Fruit fly (Drosophila melanogaster) whole organism, embryonic: ENCODE data around the gene RpS28a.

ENCODE experiments used
- Blimp-1 ChIP-seq: fragments of 200-800 bp; sonication (Bioruptor generic); optimal IDR thresholded peaks from 3 replicates; lab custom pipeline; 2018; ENCODE audit warnings: missing biosample characterization, missing genetic modification characterization, mild to moderate bottlenecking, moderate library complexity, missing genetic modification reagents
- CG10274 ChIP-seq: fragments of 200-800 bp; sonication (Bioruptor generic); optimal IDR thresholded peaks from 3 replicates; lab custom pipeline; 2017; ENCODE audit warnings: missing biosample characterization, mild to moderate bottlenecking, missing genetic modification characterization
- CG11093 ChIP-seq: fragments of 200-800 bp; sonication (Bioruptor generic); IDR thresholded peaks from 3 replicates; pipeline ENCODE4 v1.3.6; 2022; ENCODE audit warnings: missing biosample characterization, missing genetic modification characterization
- CG12299 ChIP-seq: fragments of 200-800 bp; sonication (Bioruptor generic); optimal IDR thresholded peaks from 2 replicates; lab custom pipeline; 2018; ENCODE audit warnings: missing biosample characterization, mild to moderate bottlenecking, missing genetic modification characterization
- CG14710 ChIP-seq: fragments of 200-800 bp; sonication (Bioruptor generic); optimal IDR thresholded peaks from 3 replicates; lab custom pipeline; 2019; ENCODE audit warnings: missing biosample characterization, mild to moderate bottlenecking, missing genetic modification characterization, moderate library complexity
- CG1647 ChIP-seq: fragments of 200-800 bp; sonication (Bioruptor generic); optimal IDR thresholded peaks from 3 replicates; lab custom pipeline; 2016; ENCODE audit warnings: missing biosample characterization, missing genetic modification characterization
- CG3065 ChIP-seq: fragments of 200-800 bp; sonication (Bioruptor generic); optimal IDR thresholded peaks from 2 replicates; lab custom pipeline; 2016; ENCODE audit warnings: missing biosample characterization, missing genetic modification characterization
- CG3407 ChIP-seq: fragments of 200-800 bp; sonication (Bioruptor generic); optimal IDR thresholded peaks from 2 replicates; lab custom pipeline; 2018; ENCODE audit warnings: missing biosample characterization, mild to moderate bottlenecking, missing genetic modification characterization
- CG34224 ChIP-seq: fragments of 200-800 bp; sonication (Bioruptor generic); IDR thresholded peaks from 3 replicates; pipeline ENCODE4 v1.3.6; 2022; ENCODE audit warnings: missing biosample characterization, missing genetic modification characterization; ENCODE audit not compliant: partially characterized antibody
- CG42726 ChIP-seq: fragments of 200-800 bp; sonication (Bioruptor generic); IDR thresholded peaks from 2 replicates; pipeline ENCODE4 v1.3.6; 2022; ENCODE audit warnings: missing biosample characterization, missing genetic modification characterization; ENCODE audit not compliant: partially characterized antibody
- CG4282 ChIP-seq: fragments of 200-800 bp; sonication (Bioruptor generic); optimal IDR thresholded peaks from 2 replicates; lab custom pipeline; 2016; ENCODE audit warnings: missing biosample characterization, missing genetic modification characterization
- CG43689 ChIP-seq: fragments of 200-800 bp; sonication (Bioruptor generic); IDR thresholded peaks from 2 replicates; pipeline ENCODE4 v1.3.6; 2022; ENCODE audit warnings: missing biosample characterization, missing genetic modification characterization
- CG7987 ChIP-seq: fragments of 200-800 bp; sonication (Bioruptor generic); optimal IDR thresholded peaks from 2 replicates; lab custom pipeline; 2018; ENCODE audit warnings: missing biosample characterization, mild to moderate bottlenecking, missing genetic modification characterization, moderate library complexity
- CG9727 ChIP-seq: fragments of 200-800 bp; sonication (Bioruptor generic); optimal IDR thresholded peaks from 3 replicates; lab custom pipeline; 2017; ENCODE audit warnings: missing biosample characterization, mild to moderate bottlenecking, missing genetic modification characterization
- Dfd ChIP-seq, 2 experiments: fragments of >200 bp; optimal IDR thresholded peaks; 2 replicates each; lab custom pipeline; 2017; ENCODE audit warnings: missing biosample characterization in 2 of 2, missing genetic modification characterization in 2 of 2
- Doc3 ChIP-seq: fragments of 200-800 bp; sonication (Bioruptor generic); IDR thresholded peaks from 3 replicates; pipeline ENCODE4 v1.3.6; 2022; ENCODE audit warnings: missing biosample characterization, missing genetic modification characterization; ENCODE audit not compliant: partially characterized antibody
- ERR ChIP-seq: fragments of 200-800 bp; sonication (Bioruptor generic); optimal IDR thresholded peaks from 2 replicates; lab custom pipeline; 2016; ENCODE audit warnings: missing biosample characterization, missing genetic modification characterization
- Elba2 ChIP-seq: fragments of 200-800 bp; sonication (Bioruptor generic); optimal IDR thresholded peaks from 3 replicates; lab custom pipeline; 2016; ENCODE audit warnings: missing biosample characterization, missing genetic modification characterization
- GATAe ChIP-seq: fragments of 200-800 bp; sonication (Bioruptor generic); conservative IDR thresholded peaks from 2 replicates; pipeline ENCODE4 v1.3.6; 2022; ENCODE audit warnings: missing biosample characterization, missing genetic modification characterization
- HHEX ChIP-seq: fragments of 200-800 bp; sonication (Bioruptor generic); optimal IDR thresholded peaks from 3 replicates; lab custom pipeline; 2017; ENCODE audit warnings: missing biosample characterization, mild to moderate bottlenecking, missing genetic modification characterization, missing genetic modification reagents
- HmgZ ChIP-seq: fragments of 200-800 bp; sonication (Bioruptor generic); optimal IDR thresholded peaks from 2 replicates; lab custom pipeline; 2018; ENCODE audit warnings: missing biosample characterization, mild to moderate bottlenecking, missing genetic modification characterization
- Oli ChIP-seq: fragments of 200-800 bp; sonication (Bioruptor generic); optimal IDR thresholded peaks from 2 replicates; lab custom pipeline; 2018; ENCODE audit warnings: missing biosample characterization, mild to moderate bottlenecking, missing genetic modification characterization, moderate library complexity
- Ravus ChIP-seq: fragments of 200-800 bp; sonication (Bioruptor generic); IDR thresholded peaks from 2 replicates; pipeline ENCODE4 v1.3.6; 2022; ENCODE audit warnings: missing biosample characterization, missing genetic modification characterization
- Sox100B ChIP-seq: fragments of 200-800 bp; sonication (Bioruptor generic); optimal IDR thresholded peaks from 3 replicates; lab custom pipeline; 2018; ENCODE audit warnings: missing biosample characterization, mild to moderate bottlenecking, missing genetic modification characterization
- Spps ChIP-seq: fragments of 200-800 bp; sonication (Bioruptor generic); optimal IDR thresholded peaks from 2 replicates; lab custom pipeline; 2018; ENCODE audit warnings: missing biosample characterization, mild to moderate bottlenecking, missing genetic modification characterization
- Sry-δ ChIP-seq: fragments of 200-800 bp; sonication (Bioruptor generic); optimal IDR thresholded peaks from 2 replicates; lab custom pipeline; 2016; ENCODE audit warnings: missing biosample characterization, missing genetic modification characterization
- abd-A ChIP-seq: fragments of 200-800 bp; sonication (Bioruptor generic); optimal IDR thresholded peaks from 3 replicates; lab custom pipeline; 2019; ENCODE audit warnings: missing biosample characterization, mild to moderate bottlenecking, missing genetic modification characterization, moderate library complexity
- al ChIP-seq: fragments of 200-800 bp; sonication (Bioruptor generic); IDR thresholded peaks from 2 replicates; pipeline ENCODE4 v1.3.6; 2022; ENCODE audit warnings: missing biosample characterization, missing genetic modification characterization
- ap ChIP-seq: fragments of 200-800 bp; sonication (Bioruptor generic); IDR thresholded peaks from 2 replicates; pipeline ENCODE4 v1.3.6; 2022; ENCODE audit warnings: missing biosample characterization, missing genetic modification characterization
- ase ChIP-seq: fragments of 200-800 bp; sonication (Bioruptor generic); IDR thresholded peaks from 3 replicates; pipeline ENCODE4 v1.3.6; 2022; ENCODE audit warnings: missing biosample characterization, missing genetic modification characterization
- crp ChIP-seq, 2 experiments: fragments of 200-800 bp; sonication (Bioruptor generic); optimal IDR thresholded peaks; 2 replicates in 1 of 2; 3 replicates in 1 of 2; lab custom pipeline; 2017; ENCODE audit warnings: missing biosample characterization in 2 of 2, missing genetic modification characterization in 2 of 2, mild to moderate bottlenecking in 1 of 2, moderate library complexity in 1 of 2
- gem ChIP-seq: fragments of 200-800 bp; sonication (Bioruptor generic); optimal IDR thresholded peaks from 2 replicates; lab custom pipeline; 2019; ENCODE audit warnings: missing biosample characterization, mild to moderate bottlenecking, missing genetic modification characterization, moderate library complexity
- gsb-n ChIP-seq: fragments of 200-800 bp; sonication (Bioruptor generic); optimal IDR thresholded peaks from 3 replicates; lab custom pipeline; 2018; ENCODE audit warnings: missing biosample characterization, mild to moderate bottlenecking, missing genetic modification characterization
- jing ChIP-seq: fragments of 200-800 bp; sonication (Bioruptor generic); optimal IDR thresholded peaks from 2 replicates; lab custom pipeline; 2018; ENCODE audit warnings: missing biosample characterization, mild to moderate bottlenecking, missing genetic modification characterization
- kni ChIP-seq: fragments of 200-800 bp; sonication (Bioruptor generic); optimal IDR thresholded peaks from 3 replicates; lab custom pipeline; 2017; ENCODE audit warnings: mild to moderate bottlenecking, missing biosample characterization, missing genetic modification reagents, missing genetic modification characterization
- lab ChIP-seq: fragments of 200-800 bp; sonication (Bioruptor generic); optimal IDR thresholded peaks from 3 replicates; lab custom pipeline; 2017; ENCODE audit warnings: missing biosample characterization, missing genetic modification characterization, mild to moderate bottlenecking, moderate library complexity, missing genetic modification reagents
- lola ChIP-seq, 3 experiments: fragments of >200 bp in 2 of 3; fragments of 200-800 bp in 1 of 3; sonication (Bioruptor generic) in 1 of 3; optimal IDR thresholded peaks; 2 replicates each; lab custom pipeline; 2017 to 2019; ENCODE audit warnings: missing biosample characterization in 3 of 3, missing genetic modification characterization in 3 of 3, mild to moderate bottlenecking in 1 of 3, moderate library complexity in 1 of 3
- mirr ChIP-seq: fragments of 200-800 bp; sonication (Bioruptor generic); optimal IDR thresholded peaks from 3 replicates; lab custom pipeline; 2018; ENCODE audit warnings: missing biosample characterization, mild to moderate bottlenecking, missing genetic modification characterization
- onecut ChIP-seq: fragments of 200-800 bp; sonication (Bioruptor generic); IDR thresholded peaks from 2 replicates; pipeline ENCODE4 v1.3.6; 2022; ENCODE audit warnings: missing biosample characterization, missing genetic modification characterization
- prd ChIP-seq, 3 experiments: fragments of >200 bp in 2 of 3; fragments of 200-800 bp in 1 of 3; sonication (Bioruptor generic) in 1 of 3; optimal IDR thresholded peaks in 2 of 3; IDR thresholded peaks in 1 of 3; 2 replicates in 2 of 3; 3 replicates in 1 of 3; pipeline versions ENCODE4 v1.3.6 to Lab custom; 2017 to 2022; ENCODE audit warnings: missing biosample characterization in 1 of 3, missing genetic modification characterization in 1 of 3
- pzg ChIP-seq: fragments of 200-800 bp; sonication (Bioruptor generic); optimal IDR thresholded peaks from 3 replicates; lab custom pipeline; 2018; ENCODE audit warnings: missing biosample characterization, mild to moderate bottlenecking, missing genetic modification characterization, moderate library complexity
- run ChIP-seq: fragments of 200-800 bp; sonication (Bioruptor generic); optimal IDR thresholded peaks from 3 replicates; lab custom pipeline; 2018; ENCODE audit warnings: missing biosample characterization, mild to moderate bottlenecking, missing genetic modification characterization
- scrt ChIP-seq: fragments of 200-800 bp; sonication (Bioruptor generic); optimal IDR thresholded peaks from 2 replicates; lab custom pipeline; 2018; ENCODE audit warnings: missing biosample characterization, mild to moderate bottlenecking, missing genetic modification characterization, moderate library complexity
- seq ChIP-seq: fragments of 200-800 bp; sonication (Bioruptor generic); IDR thresholded peaks from 2 replicates; pipeline ENCODE4 v1.3.6; 2022; ENCODE audit warnings: missing biosample characterization, missing genetic modification characterization
- sqz ChIP-seq: fragments of 200-800 bp; sonication (Bioruptor generic); optimal IDR thresholded peaks from 3 replicates; lab custom pipeline; 2018; ENCODE audit warnings: missing biosample characterization, mild to moderate bottlenecking, missing genetic modification characterization
- tna ChIP-seq: fragments of 200-800 bp; sonication (Bioruptor generic); IDR thresholded peaks from 2 replicates; pipeline ENCODE4 v1.3.6; 2022; ENCODE audit warnings: missing biosample characterization, missing genetic modification characterization; ENCODE audit not compliant: partially characterized antibody
- unc-4 ChIP-seq: fragments of 200-800 bp; sonication (Bioruptor generic); IDR thresholded peaks from 2 replicates; pipeline ENCODE4 v1.3.6; 2022; ENCODE audit warnings: missing biosample characterization, missing genetic modification characterization; ENCODE audit not compliant: partially characterized antibody

The RpS28a gene

dm6 chr3R:29997607-29998236 lies 24.7 kb downstream of the RpS28a start, which contains the start of the genes CG15525 and CG11504 (continued):
- TF ChIP-seq HmgZ (peak; percentile 63), kni (no peak), lola (GFP tag; optimal IDR thresholded peaks at IDR 0.05; lab: Kevin White, UChicago) (peak in 1 of 3 experiments; percentile 18), Dfd (GFP tag; optimal IDR thresholded peaks at IDR 0.05; lab: Kevin White, UChicago) (no peak), Ravus (peak; percentile 2; the same call in 1 of the 2 replicates), Sox100B (GFP tag; lab: Kevin White, UChicago) (no peak), CG34224 (GFP tag; lab: Robert Waterston, UW) (peak; percentile 93), CG10274 (GFP tag; lab: Kevin White, UChicago) (no peak), prd (optimal IDR thresholded peaks at IDR 0.05; lab: Kevin White, UChicago) (no peak), prd (GFP tag; IDR thresholded peaks at IDR 0.05; lab: Robert Waterston, UW) (peak; percentile 82), tna (peak; percentile 62; the same call in 1 of the 2 replicates), Blimp-1 (no peak), seq (peak; percentile 36; the same call in 1 of the 2 replicates), run (tag; lab: Kevin White, UChicago) (no peak), CG11093 (GFP tag; lab: Robert Waterston, UW) (no peak), onecut (peak; percentile 60), crp (GFP tag; optimal IDR thresholded peaks at IDR 0.05; lab: Kevin White, UChicago) (peak in 1 of 2 experiments; percentile 33), jing (GFP tag; lab: Kevin White, UChicago) (no peak), unc-4 (GFP tag; lab: Robert Waterston, UW) (peak; percentile 91), Doc3 (GFP tag; lab: Robert Waterston, UW) (peak; percentile 83), mirr (no peak), Sry-δ (GFP tag; lab: Kevin White, UChicago) (peak; percentile 74), CG14710 (tag; lab: Kevin White, UChicago) (peak; percentile 72), HHEX (GFP tag; lab: Kevin White, UChicago) (no peak), lab (no peak), abd-A (tag; lab: Kevin White, UChicago) (no peak), ERR (peak; percentile 10), Spps (tag; lab: Kevin White, UChicago) (peak; percentile 46), gem (tag; lab: Kevin White, UChicago) (no peak), CG3065 (peak; percentile 2), CG3407 (GFP tag; lab: Kevin White, UChicago) (no peak), pzg (peak; percentile 63), al (peak; percentile 50), CG1647 (no peak), CG9727 (GFP tag; lab: Kevin White, UChicago) (peak; percentile 25), Oli (tag; lab: Kevin White, UChicago) (no peak), CG7987 (GFP tag; lab: Kevin White, UChicago) (no peak), CG4282 (GFP tag; lab: Kevin White, UChicago) (no peak), ase (GFP tag; lab: Robert Waterston, UW) (peak; percentile 43; the same call in 1 of the 3 replicates), GATAe (GFP tag; lab: Robert Waterston, UW) (no peak), gsb-n (tag; lab: Kevin White, UChicago) (no peak), CG42726 (GFP tag; lab: Robert Waterston, UW) (peak; percentile 41; the same call in 1 of the 2 replicates), Elba2 (peak; percentile 6), ap (peak; percentile 51), sqz (GFP tag; lab: Kevin White, UChicago) (no peak), CG12299 (no peak), CG43689 (GFP tag; lab: Robert Waterston, UW) (no peak), scrt (no peak)
